Fruit fly (Drosophila melanogaster) whole organism, pupa: ENCODE measurements around the gene CG7079.

Experiments
- CG10348 ChIP-seq: fragments of 200-800 bp; sonication (Bioruptor generic); IDR thresholded peaks from 2 replicates; pipeline ENCODE4 v1.3.6; 2022; ENCODE audit warnings: missing biosample characterization, missing genetic modification characterization
- CG12605 ChIP-seq: fragments of 200-800 bp; sonication (Bioruptor generic); IDR thresholded peaks from 2 replicates; pipeline ENCODE4 v1.3.6; 2022; ENCODE audit warnings: missing biosample characterization, missing genetic modification characterization
- CG13204 ChIP-seq: fragments of 200-800 bp; sonication (Bioruptor generic); optimal IDR thresholded peaks from 2 replicates; lab custom pipeline; 2018; ENCODE audit warnings: missing biosample characterization, mild to moderate bottlenecking, missing genetic modification characterization, moderate library complexity
- CG14655 ChIP-seq: fragments of 200-800 bp; sonication (Bioruptor generic); optimal IDR thresholded peaks from 3 replicates; lab custom pipeline; 2017; ENCODE audit warnings: mild to moderate bottlenecking, missing biosample characterization, missing genetic modification reagents, missing genetic modification characterization
- CG15710 ChIP-seq: fragments of 200-800 bp; sonication (Bioruptor generic); optimal IDR thresholded peaks from 2 replicates; lab custom pipeline; 2018; ENCODE audit warnings: missing biosample characterization, mild to moderate bottlenecking, missing genetic modification characterization, moderate library complexity
- CG17806 ChIP-seq: fragments of 200-800 bp; sonication (Bioruptor generic); optimal IDR thresholded peaks from 2 replicates; lab custom pipeline; 2018; ENCODE audit warnings: missing biosample characterization, mild to moderate bottlenecking, missing genetic modification characterization, moderate library complexity
- CG32121 ChIP-seq: fragments of 200-800 bp; sonication (Bioruptor generic); IDR thresholded peaks from 2 replicates; pipeline ENCODE4 v1.3.6; 2022; ENCODE audit warnings: missing biosample characterization, missing genetic modification characterization
- CG34367 ChIP-seq: fragments of 200-800 bp; sonication (Bioruptor generic); optimal IDR thresholded peaks from 2 replicates; lab custom pipeline; 2018; ENCODE audit warnings: missing biosample characterization, mild to moderate bottlenecking, missing genetic modification characterization
- CG4496 ChIP-seq: fragments of 200-800 bp; sonication (Bioruptor generic); IDR thresholded peaks from 3 replicates; pipeline ENCODE4 v1.3.6; 2022; ENCODE audit warnings: missing biosample characterization, missing genetic modification characterization
- CG8159 ChIP-seq: fragments of 200-800 bp; sonication (Bioruptor generic); optimal IDR thresholded peaks from 3 replicates; lab custom pipeline; 2018; ENCODE audit warnings: missing biosample characterization, mild to moderate bottlenecking, missing genetic modification characterization, moderate library complexity
- CG8301 ChIP-seq: fragments of 200-800 bp; sonication (Bioruptor generic); optimal IDR thresholded peaks from 2 replicates; lab custom pipeline; 2018; ENCODE audit warnings: missing biosample characterization, mild to moderate bottlenecking, missing genetic modification characterization
- CG9948 ChIP-seq: fragments of 200-800 bp; sonication (Bioruptor generic); optimal IDR thresholded peaks from 2 replicates; lab custom pipeline; 2018; ENCODE audit warnings: missing biosample characterization, mild to moderate bottlenecking, missing genetic modification characterization, moderate library complexity
- D1 ChIP-seq: fragments of 200-800 bp; sonication (Bioruptor generic); optimal IDR thresholded peaks from 2 replicates; lab custom pipeline; 2018; ENCODE audit warnings: missing biosample characterization, mild to moderate bottlenecking, missing genetic modification characterization, moderate library complexity
- EcR ChIP-seq: fragments of 200-800 bp; sonication (Bioruptor generic); optimal IDR thresholded peaks from 3 replicates; lab custom pipeline; 2019; ENCODE audit warnings: missing biosample characterization, missing genetic modification characterization, mild to moderate bottlenecking, moderate library complexity, missing genetic modification reagents
- Ets98B ChIP-seq: fragments of 200-800 bp; sonication (Bioruptor generic); IDR thresholded peaks from 2 replicates; pipeline ENCODE4 v1.3.6; 2022; ENCODE audit warnings: missing biosample characterization, missing genetic modification characterization
- Pif1A ChIP-seq: fragments of 200-800 bp; sonication (Bioruptor generic); optimal IDR thresholded peaks from 3 replicates; lab custom pipeline; 2016; ENCODE audit warnings: missing biosample characterization, missing genetic modification characterization
- Pif1B ChIP-seq: fragments of 200-800 bp; sonication (Bioruptor generic); optimal IDR thresholded peaks from 3 replicates; lab custom pipeline; 2016; ENCODE audit warnings: missing biosample characterization, missing genetic modification characterization
- Snoo ChIP-seq: fragments of 200-800 bp; sonication (Bioruptor generic); optimal IDR thresholded peaks from 3 replicates; lab custom pipeline; 2017; ENCODE audit warnings: missing biosample characterization, mild to moderate bottlenecking, missing genetic modification characterization, inconsistent platforms
- fd96Ca ChIP-seq: fragments of 200-800 bp; sonication (Bioruptor generic); IDR thresholded peaks from 3 replicates; pipeline ENCODE4 v1.3.6; 2022; ENCODE audit warnings: missing biosample characterization, missing genetic modification characterization
- gl ChIP-seq: fragments of 200-800 bp; sonication (Bioruptor generic); optimal IDR thresholded peaks from 2 replicates; lab custom pipeline; 2018; ENCODE audit warnings: missing biosample characterization, mild to moderate bottlenecking, missing genetic modification characterization
- rn ChIP-seq: fragments of 200-800 bp; sonication (Bioruptor generic); IDR thresholded peaks from 2 replicates; pipeline ENCODE4 v1.3.6; 2022; ENCODE audit warnings: missing biosample characterization, missing genetic modification characterization

CG7079 gene

dm6 chr3R:21078211-21078610 is 29.6 kb upstream of the CG7079 start:
- TF ChIP-seq Pif1B (GFP tag; lab: Kevin White, UChicago) (no peak), CG13204 (GFP tag; lab: Kevin White, UChicago) (no peak)

- no peak for TF ChIP-seq CG14655
- no peak for TF ChIP-seq CG8301 (tag; lab: Kevin White, UChicago)
- no peak for TF ChIP-seq CG34367 (tag; lab: Kevin White, UChicago)
These were observed 28.9 kb upstream of the CG7079 start for dm6 chr3R:21077577-21077976.

DNA sequence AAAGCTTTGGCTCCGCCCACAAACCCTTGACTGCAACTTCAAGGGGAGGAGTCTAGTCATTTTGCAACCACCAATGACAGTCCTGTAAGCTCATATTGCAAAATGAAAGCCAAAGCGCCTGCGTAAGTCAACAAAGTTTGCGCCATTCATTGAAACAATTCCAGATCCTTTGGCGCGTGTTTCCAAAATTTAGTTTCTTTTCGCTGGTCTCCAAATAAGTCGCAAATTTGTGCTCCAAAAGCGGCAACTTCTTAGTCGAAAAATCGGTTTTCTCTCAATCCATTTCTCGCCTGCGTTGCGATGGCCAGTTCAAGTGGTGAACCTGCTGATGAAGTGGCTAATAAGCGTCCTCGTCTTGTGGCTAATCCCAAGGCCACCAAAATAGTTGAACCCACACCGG is 25.1 kb upstream of the CG7079 start, which contains the start of gene dmrt93B:
TSS of gene dmrt93B (plus strand) at position 301 of the 400 bp plus-strand sequence.
- TF ChIP-seq CG17806 (tag; lab: Kevin White, UChicago) (no peak), CG14655 (no peak), gl (tag; lab: Kevin White, UChicago) (no peak), CG34367 (tag; lab: Kevin White, UChicago) (no peak), Pif1A (no peak), CG15710 (tag; lab: Kevin White, UChicago) (no peak), Pif1B (GFP tag; lab: Kevin White, UChicago) (no peak), CG4496 (GFP tag; lab: Robert Waterston, UW) (no peak), rn (GFP tag; lab: Robert Waterston, UW) (no peak), CG10348 (no peak), CG8159 (no peak), CG9948 (tag; lab: Kevin White, UChicago) (no peak)

DNA sequence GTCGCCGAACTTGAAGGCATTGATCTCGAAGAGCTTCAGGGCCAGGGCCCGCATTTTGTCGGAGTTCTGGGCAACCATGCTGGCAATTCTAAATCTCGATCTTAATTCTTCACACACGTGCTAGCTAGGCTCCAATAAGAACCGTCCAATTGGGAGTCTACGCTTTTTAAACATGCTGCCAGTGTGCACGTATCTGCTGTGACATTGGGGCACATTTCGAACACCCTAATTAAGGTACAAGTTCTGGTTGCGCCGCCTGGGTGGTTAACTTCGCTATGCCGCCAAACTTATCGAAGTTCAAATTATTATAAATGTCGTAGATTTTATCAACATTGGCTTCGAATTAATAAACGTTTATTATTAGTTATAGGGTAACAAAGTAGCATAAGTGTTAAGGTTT is 24.5 kb upstream of the CG7079 start, which contains the start of gene r-l:
TSS of gene r-l (minus strand) at position 179 of the 400 bp plus-strand sequence.
- TF ChIP-seq CG32121 (no peak), EcR (GFP tag; lab: Kevin White, UChicago) (peak; percentile 22)

dm6 chr3R:21071943-21072500 is 23.4 kb upstream of the CG7079 start:
- TF ChIP-seq rn (GFP tag; lab: Robert Waterston, UW) (no peak), CG13204 (GFP tag; lab: Kevin White, UChicago) (no peak), CG15710 (tag; lab: Kevin White, UChicago) (no peak), CG17806 (tag; lab: Kevin White, UChicago) (no peak), CG10348 (no peak), CG34367 (tag; lab: Kevin White, UChicago) (no peak), CG12605 (GFP tag; lab: Robert Waterston, UW) (no peak), CG8159 (no peak), D1 (tag; lab: Kevin White, UChicago) (no peak), Pif1A (no peak), Ets98B (no peak), Pif1B (GFP tag; lab: Kevin White, UChicago) (no peak)

- TF ChIP-seq CG13204 (GFP tag; lab: Kevin White, UChicago), result no peak
- TF ChIP-seq fd96Ca (GFP tag; lab: Robert Waterston, UW), result no peak
- TF ChIP-seq CG4496 (GFP tag; lab: Robert Waterston, UW), result no peak
- no peak for TF ChIP-seq CG32121
- no peak for TF ChIP-seq Pif1B (GFP tag; lab: Kevin White, UChicago)
- TF ChIP-seq Ets98B, result no peak
- no peak for TF ChIP-seq CG9948 (tag; lab: Kevin White, UChicago)
- TF ChIP-seq CG14655, result no peak
- TF ChIP-seq rn (GFP tag; lab: Robert Waterston, UW), result no peak
- TF ChIP-seq CG34367 (tag; lab: Kevin White, UChicago), result no peak
- no peak for TF ChIP-seq CG8301 (tag; lab: Kevin White, UChicago)
- TF ChIP-seq EcR (GFP tag; lab: Kevin White, UChicago), result no peak
- no peak for TF ChIP-seq CG12605 (GFP tag; lab: Robert Waterston, UW)
- no peak for TF ChIP-seq CG10348
- no peak for TF ChIP-seq CG8159
- TF ChIP-seq CG17806 (tag; lab: Kevin White, UChicago), result no peak
- TF ChIP-seq gl (tag; lab: Kevin White, UChicago), result no peak
- no peak for TF ChIP-seq Snoo
These were observed 22.7 kb upstream of the CG7079 start for dm6 chr3R:21071312-21071711.

DNA sequence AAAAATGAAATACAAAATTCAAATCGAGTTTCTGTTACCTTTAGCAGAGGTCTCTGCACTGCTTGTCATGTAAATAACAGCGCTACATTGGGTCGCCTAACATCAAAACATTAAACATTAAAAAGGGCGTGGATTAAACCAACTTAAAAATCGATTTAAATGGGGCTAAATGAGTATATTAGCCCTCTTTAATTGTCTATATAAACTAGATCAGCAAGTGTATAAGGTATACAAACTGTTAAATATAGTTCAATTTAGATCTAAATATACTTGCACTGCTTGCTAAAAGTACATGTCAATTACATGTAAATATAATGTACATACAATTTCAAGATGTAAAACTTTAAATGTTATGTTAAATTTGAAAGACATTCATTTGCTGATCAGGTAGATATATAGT is 21.1 kb upstream of the CG7079 start:
- TF ChIP-seq CG13204 (GFP tag; lab: Kevin White, UChicago), result no peak
- no peak for TF ChIP-seq EcR (GFP tag; lab: Kevin White, UChicago)
- TF ChIP-seq Snoo, result no peak
- TF ChIP-seq CG8159, result no peak
- TF ChIP-seq Ets98B, result no peak
- no peak for TF ChIP-seq gl (tag; lab: Kevin White, UChicago)
- TF ChIP-seq D1 (tag; lab: Kevin White, UChicago), result peak; percentile 58

DNA sequence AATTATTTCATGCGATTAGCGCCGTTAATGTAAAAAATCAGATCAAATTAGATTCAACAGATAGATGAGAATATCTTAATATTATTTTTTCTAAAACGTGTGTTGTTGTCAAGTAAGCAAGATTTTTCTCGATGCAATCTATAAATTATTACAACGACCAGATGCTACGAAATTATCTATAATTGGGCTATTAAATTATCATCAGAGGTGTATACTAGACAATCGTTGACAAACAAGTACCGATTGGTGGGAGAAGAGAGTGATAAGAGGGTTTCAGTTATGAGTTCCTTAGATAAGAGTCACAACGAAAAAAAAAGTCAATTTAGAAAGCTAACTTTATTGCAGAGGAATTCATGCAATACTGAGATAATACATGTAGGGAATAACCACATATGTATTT is 18.9 kb upstream of the CG7079 start:
- TF ChIP-seq CG12605 (GFP tag; lab: Robert Waterston, UW), result no peak
- no peak for TF ChIP-seq CG9948 (tag; lab: Kevin White, UChicago)
- TF ChIP-seq CG14655, result no peak
- TF ChIP-seq fd96Ca (GFP tag; lab: Robert Waterston, UW), result no peak
- TF ChIP-seq CG32121, result no peak
- no peak for TF ChIP-seq Ets98B
